Fruit fly (Drosophila melanogaster) whole organism, wandering third instar larva: ENCODE data around the gene Pxn.

ENCODE experiments used
- CrebA ChIP-seq: fragments of 200-800 bp; sonication (Bioruptor generic); optimal IDR thresholded peaks from 2 replicates; lab custom pipeline; 2016; ENCODE audit warnings: missing biosample characterization, mild to moderate bottlenecking, missing genetic modification characterization, borderline replicate concordance
- OdsH ChIP-seq: fragments of 200-800 bp; sonication (Bioruptor generic); optimal IDR thresholded peaks from 2 replicates; lab custom pipeline; 2016; ENCODE audit warnings: missing biosample characterization, mild to moderate bottlenecking, missing genetic modification characterization
- Sp1 ChIP-seq: fragments of 200-800 bp; sonication (Bioruptor generic); optimal IDR thresholded peaks from 3 replicates; lab custom pipeline; 2019; ENCODE audit warnings: missing biosample characterization, mild to moderate bottlenecking, missing genetic modification characterization, moderate library complexity
- dl ChIP-seq, 2 experiments: fragments of 175-275, 200-275 bp in 1 of 2; fragments of 200-275 bp in 1 of 2; sonication (Bioruptor generic); optimal IDR thresholded peaks; lab custom pipeline; 2018; ENCODE audit warnings: mild to moderate bottlenecking in 2 of 2, missing biosample characterization in 2 of 2, missing genetic modification characterization in 2 of 2, moderate library complexity in 2 of 2; ENCODE audit not compliant: partially characterized antibody in 2 of 2, insufficient read depth in 1 of 2
- dsf ChIP-seq: sonication (Bioruptor generic); optimal IDR thresholded peaks from 2 replicates; lab custom pipeline; 2016; ENCODE audit warnings: missing biosample characterization, missing genetic modification characterization, borderline replicate concordance
- foxo ChIP-seq, 2 experiments: fragments of 200-800 bp; sonication (Bioruptor generic); optimal IDR thresholded peaks; 2 replicates in 1 of 2; 3 replicates in 1 of 2; lab custom pipeline; 2016 to 2017; ENCODE audit warnings: missing biosample characterization in 2 of 2, missing genetic modification characterization in 2 of 2
- lola ChIP-seq: fragments of >200 bp; optimal IDR thresholded peaks from 2 replicates; lab custom pipeline; 2017; ENCODE audit warnings: missing biosample characterization, missing genetic modification characterization
- pan ChIP-seq: fragments of >200 bp; optimal IDR thresholded peaks from 2 replicates; lab custom pipeline; 2017
- psq ChIP-seq: fragments of 200-800 bp; sonication (Bioruptor generic); optimal IDR thresholded peaks from 3 replicates; lab custom pipeline; 2017; ENCODE audit warnings: missing biosample characterization, mild to moderate bottlenecking, missing genetic modification characterization, moderate library complexity
- tai ChIP-seq: sonication (Bioruptor generic); optimal IDR thresholded peaks from 2 replicates; lab custom pipeline; 2016; ENCODE audit warnings: missing biosample characterization, missing genetic modification characterization
- usp ChIP-seq: fragments of >200 bp; optimal IDR thresholded peaks from 2 replicates; lab custom pipeline; 2017; ENCODE audit warnings: missing biosample characterization, missing genetic modification characterization
- woc ChIP-seq: sonication (Bioruptor generic); optimal IDR thresholded peaks from 2 replicates; lab custom pipeline; 2016; ENCODE audit warnings: missing biosample characterization, mild to moderate bottlenecking, missing genetic modification characterization

DNA sequence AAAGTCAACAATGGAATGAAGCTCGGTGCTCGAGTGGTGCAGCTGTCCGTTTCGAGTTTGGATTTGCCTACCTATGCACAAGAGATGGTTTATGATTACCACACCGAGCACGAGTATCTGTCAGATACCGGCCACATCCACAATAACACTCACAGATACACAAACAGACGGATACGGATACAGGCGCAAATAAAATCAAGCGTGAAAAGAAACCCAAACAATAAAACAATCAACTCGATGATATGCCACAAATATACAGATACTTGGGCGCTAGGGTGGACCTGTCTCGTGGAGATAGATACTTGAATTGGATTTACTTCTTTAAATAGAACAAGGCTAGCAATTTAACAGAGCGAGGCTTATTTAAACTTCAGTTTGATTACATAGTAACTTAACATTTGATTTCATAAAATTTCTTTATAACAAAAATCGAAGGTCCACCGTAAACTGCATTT, 59.6 kb downstream of the Pxn start:
- TF ChIP-seq OdsH (GFP tag; lab: Kevin White, UChicago) (peak; percentile 71), usp (GFP tag; lab: Kevin White, UChicago) (no peak), psq (peak; percentile 66), dsf (GFP tag; lab: Kevin White, UChicago) (no peak), lola (no peak), tai (no peak), dl (GFP tag; optimal IDR thresholded peaks at IDR 0.05; lab: Kevin White, UChicago; ENCODE audit: insufficient read depth in 1 of 2, partially characterized antibody in 2 of 2) (no peak), pan (no peak), foxo (GFP tag; optimal IDR thresholded peaks at IDR 0.05; lab: Kevin White, UChicago) (peak; percentile 27 to 78), Sp1 (GFP tag; lab: Kevin White, UChicago) (peak; percentile 50), CrebA (GFP tag; lab: Kevin White, UChicago) (no peak), woc (GFP tag; lab: Kevin White, UChicago) (peak; percentile 42)
